Fruit fly (Drosophila melanogaster) whole organism: ENCODE measurements around the gene CG9795.

Experiments used
- EcR ChIP-seq, 2 experiments: fragments of >200 bp; optimal IDR thresholded peaks; 2 replicates each; lab custom pipeline; 2017; ENCODE audit warnings: missing biosample characterization in 2 of 2, missing genetic modification characterization in 2 of 2, missing genetic modification reagents in 2 of 2
- psq ChIP-seq: fragments of >200 bp; optimal IDR thresholded peaks from 2 replicates; lab custom pipeline; 2017
- usp ChIP-seq: fragments of >200 bp; optimal IDR thresholded peaks from 2 replicates; lab custom pipeline; 2017; ENCODE audit warnings: missing biosample characterization, missing genetic modification characterization, mixed read lengths

DNA sequence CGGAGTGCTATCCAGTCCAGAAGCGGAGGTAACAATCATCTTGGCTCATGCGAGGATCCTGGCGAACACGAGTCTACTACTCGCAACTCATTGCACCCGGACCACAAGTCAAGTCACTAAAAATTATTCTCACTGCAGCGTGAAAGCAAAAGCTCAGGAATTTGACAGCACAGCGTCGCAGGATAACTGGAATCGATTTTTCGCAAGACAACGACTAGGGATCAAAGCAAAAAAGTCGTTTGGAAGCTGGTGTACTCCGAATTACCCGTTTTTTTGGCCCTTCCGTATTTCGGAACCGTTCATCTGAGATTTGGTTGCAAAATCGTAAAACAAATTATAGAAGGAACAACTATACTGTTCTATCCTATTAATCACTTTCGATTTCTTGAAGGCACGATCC lies 894 bp upstream of the CG9795 start:
- TF ChIP-seq usp (GFP tag; lab: Kevin White, UChicago), result no peak
- TF ChIP-seq EcR (GFP tag; optimal IDR thresholded peaks at IDR 0.05; lab: Kevin White, UChicago), result no peak
- no peak for TF ChIP-seq psq
